Fruit fly (Drosophila melanogaster) Kc167 (cell line): ENCODE data around the gene grsm.

Experiments
- Myc ChIP-seq: fragments of >200 bp; optimal IDR thresholded peaks from 2 replicates; lab custom pipeline; 2017; ENCODE audit warnings: missing external identifiers
- Sin3A ChIP-seq: fragments of >200 bp; optimal IDR thresholded peaks from 2 replicates; lab custom pipeline; 2018; ENCODE audit warnings: missing external identifiers
- h ChIP-seq: fragments of >200 bp; optimal IDR thresholded peaks from 3 replicates; lab custom pipeline; 2018; ENCODE audit warnings: missing external identifiers
- insv ChIP-seq: fragments of >200 bp; optimal IDR thresholded peaks from 3 replicates; lab custom pipeline; 2018; ENCODE audit warnings: missing external identifiers
- psq ChIP-seq: fragments of >200 bp; optimal IDR thresholded peaks from 2 replicates; lab custom pipeline; 2017; ENCODE audit warnings: missing external identifiers
- ttk ChIP-seq: sonication (Bioruptor generic); optimal IDR thresholded peaks from 2 replicates; lab custom pipeline; 2017; ENCODE audit warnings: missing external identifiers

DNA sequence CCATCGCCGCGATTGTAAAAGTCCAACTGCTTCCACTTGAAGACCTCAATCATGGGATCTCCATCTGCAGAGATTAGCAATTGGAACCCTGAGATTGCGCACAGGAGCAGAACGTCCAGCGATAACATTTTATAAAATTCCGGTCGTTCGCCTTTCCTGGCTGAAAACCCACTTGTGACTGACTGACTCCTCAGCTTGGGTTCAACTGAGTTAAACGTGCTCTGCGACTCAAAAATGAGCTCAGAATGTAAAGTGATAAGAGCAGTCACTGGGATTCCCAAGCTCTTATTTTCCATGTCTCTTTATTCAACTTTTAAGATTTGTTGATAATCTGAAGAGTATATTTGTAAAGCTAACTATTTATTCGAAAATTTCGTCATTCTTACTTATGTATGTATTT is 25.5 kb upstream of the grsm start, which contains the start of gene yellow-f:
- TF ChIP-seq h (no peak), Sin3A (lab: Kevin White, UChicago) (no peak), psq (lab: Kevin White, UChicago) (no peak), Myc (lab: Kevin White, UChicago) (no peak), ttk (lab: Kevin White, UChicago) (no peak), insv (lab: Kevin White, UChicago) (no peak)
